Fruit fly (Drosophila melanogaster): ENCODE results near the gene NANS.

The NANS gene

dm6 chr3R:12422379-12422975 lies 3.9 kb upstream of the NANS start, which contains the start of the genes Scgbeta and CG17202:
Gene Scgbeta, minus strand, starts transcription at chr3R:12422429.
Gene CG17202, plus strand, starts transcription at chr3R:12422768.
- TF ChIP-seq cic (GFP tag; optimal IDR thresholded peaks at IDR 0.05) (peak; percentile 22), CG5204 (GFP tag; optimal IDR thresholded peaks at IDR 0.05) (no peak), kay (GFP tag; ENCODE audit: borderline replicate concordance) (no peak), CG12768 (GFP tag; optimal IDR thresholded peaks at IDR 0.05) (peak; percentile 35), toe (GFP tag; optimal IDR thresholded peaks at IDR 0.05) (no peak), cnc (optimal IDR thresholded peaks at IDR 0.05) (no peak), CG7101 (tag; optimal IDR thresholded peaks at IDR 0.05) (peak; percentile 18), Crg-1 (GFP tag; optimal IDR thresholded peaks at IDR 0.05) (no peak), CG33017 (tag; optimal IDR thresholded peaks at IDR 0.05) (no peak), CG1620 (GFP tag; optimal IDR thresholded peaks at IDR 0.05) (no peak), CG11617 (GFP tag; optimal IDR thresholded peaks at IDR 0.05) (peak; percentile 13), pad (GFP tag; optimal IDR thresholded peaks at IDR 0.05) (no peak), CG7045 (GFP tag; optimal IDR thresholded peaks at IDR 0.05) (no peak), bab1 (GFP tag; optimal IDR thresholded peaks at IDR 0.05) (peak; percentile 10), CG14711 (tag; optimal IDR thresholded peaks at IDR 0.05) (no peak), tj (GFP tag; optimal IDR thresholded peaks at IDR 0.05) (no peak), Clk (GFP tag; optimal IDR thresholded peaks at IDR 0.05) (no peak)

- TF ChIP-seq kay (GFP tag; ENCODE audit: borderline replicate concordance) (no peak), CG7101 (tag; optimal IDR thresholded peaks at IDR 0.05) (no peak), CG5204 (GFP tag; optimal IDR thresholded peaks at IDR 0.05) (no peak), CG7045 (GFP tag; optimal IDR thresholded peaks at IDR 0.05) (no peak), Hr96 (GFP tag; optimal IDR thresholded peaks at IDR 0.05) (no peak), cic (GFP tag; optimal IDR thresholded peaks at IDR 0.05) (no peak), Mnt (GFP tag; optimal IDR thresholded peaks at IDR 0.05) (no peak), CG12768 (GFP tag; optimal IDR thresholded peaks at IDR 0.05) (no peak), CG11617 (GFP tag; optimal IDR thresholded peaks at IDR 0.05) (no peak), CG33017 (tag; optimal IDR thresholded peaks at IDR 0.05) (no peak), CG14711 (tag; optimal IDR thresholded peaks at IDR 0.05) (no peak), pad (GFP tag; optimal IDR thresholded peaks at IDR 0.05) (no peak), Crg-1 (GFP tag; optimal IDR thresholded peaks at IDR 0.05) (no peak), cnc (optimal IDR thresholded peaks at IDR 0.05) (no peak), Clk (GFP tag; optimal IDR thresholded peaks at IDR 0.05) (no peak), tj (GFP tag; optimal IDR thresholded peaks at IDR 0.05) (no peak)
These were observed 2.4 kb upstream of the NANS start for dm6 chr3R:12423997-12424396.

- no peak for TF ChIP-seq CG5204 (GFP tag; optimal IDR thresholded peaks at IDR 0.05)
- TF ChIP-seq bab1 (GFP tag; optimal IDR thresholded peaks at IDR 0.05), result peak; percentile 4
- TF ChIP-seq CG1620 (GFP tag; optimal IDR thresholded peaks at IDR 0.05), result peak; percentile 40
- peak; percentile 33 for TF ChIP-seq CG11617 (GFP tag; optimal IDR thresholded peaks at IDR 0.05)
- peak; percentile 58 for TF ChIP-seq pad (GFP tag; optimal IDR thresholded peaks at IDR 0.05)
- TF ChIP-seq Mnt (GFP tag; optimal IDR thresholded peaks at IDR 0.05), result peak; percentile 25
- TF ChIP-seq CG7101 (tag; optimal IDR thresholded peaks at IDR 0.05), result peak; percentile 24
- peak; percentile 51 for TF ChIP-seq CG7045 (GFP tag; optimal IDR thresholded peaks at IDR 0.05)
- peak; percentile 27 for TF ChIP-seq tj (GFP tag; optimal IDR thresholded peaks at IDR 0.05)
- TF ChIP-seq ovo (GFP tag; optimal IDR thresholded peaks at IDR 0.05), result no peak
- TF ChIP-seq Crg-1 (GFP tag; optimal IDR thresholded peaks at IDR 0.05), result peak; percentile 4
- TF ChIP-seq Clk (GFP tag; optimal IDR thresholded peaks at IDR 0.05), result peak; percentile 22
- no peak for TF ChIP-seq CG33017 (tag; optimal IDR thresholded peaks at IDR 0.05)
These were observed 668 bp upstream of the NANS start, which contains the start of gene Pp1-87B for dm6 chr3R:12425510-12426309. Gene Pp1-87B, minus strand, starts transcription at chr3R:12425917.

dm6 chr3R:12429120-12429610 lies 2.8 kb downstream of the NANS start, which contains the start of the genes CG5641 and CG5245:
Gene CG5641, minus strand, starts transcription at chr3R:12429282.
Gene CG5245, plus strand, starts transcription at chr3R:12429560.
- TF ChIP-seq Crg-1 (GFP tag; optimal IDR thresholded peaks at IDR 0.05) (no peak), cnc (optimal IDR thresholded peaks at IDR 0.05) (peak in 1 of 2 experiments; percentile 58), Clk (GFP tag; optimal IDR thresholded peaks at IDR 0.05) (no peak), Mnt (GFP tag; optimal IDR thresholded peaks at IDR 0.05) (no peak), pad (GFP tag; optimal IDR thresholded peaks at IDR 0.05) (no peak), CG7045 (GFP tag; optimal IDR thresholded peaks at IDR 0.05) (no peak), bab1 (GFP tag; optimal IDR thresholded peaks at IDR 0.05) (peak; percentile 31), CG5204 (GFP tag; optimal IDR thresholded peaks at IDR 0.05) (no peak), ovo (GFP tag; optimal IDR thresholded peaks at IDR 0.05) (no peak), CG7101 (tag; optimal IDR thresholded peaks at IDR 0.05) (no peak), CG14711 (tag; optimal IDR thresholded peaks at IDR 0.05) (no peak)

dm6 chr3R:12431030-12431489 lies 4.7 kb downstream of the NANS start, which contains the start of gene Prosalpha2:
Gene Prosalpha2, plus strand, starts transcription at chr3R:12431321.
- TF ChIP-seq CG12768 (GFP tag; optimal IDR thresholded peaks at IDR 0.05) (no peak), ovo (GFP tag; optimal IDR thresholded peaks at IDR 0.05) (no peak), cnc (optimal IDR thresholded peaks at IDR 0.05) (peak; percentile 84 to 99), CG1620 (GFP tag; optimal IDR thresholded peaks at IDR 0.05) (no peak), CG7101 (tag; optimal IDR thresholded peaks at IDR 0.05) (no peak), Mnt (GFP tag; optimal IDR thresholded peaks at IDR 0.05) (peak; percentile 18), bab1 (GFP tag; optimal IDR thresholded peaks at IDR 0.05) (no peak), kay (GFP tag; ENCODE audit: borderline replicate concordance) (no peak), Hr96 (GFP tag; optimal IDR thresholded peaks at IDR 0.05) (no peak), tj (GFP tag; optimal IDR thresholded peaks at IDR 0.05) (no peak), Crg-1 (GFP tag; optimal IDR thresholded peaks at IDR 0.05) (no peak)
